Fruit fly (Drosophila melanogaster): ENCODE results near the gene CG5665.
A peak's percentile ranks its signal among the peaks of the same experiment; 100 is the strongest.

Gene CG5665

dm6 chr3L:20353726-20354332 is 4.5 kb upstream of the CG5665 start:
- no peak for TF ChIP-seq CG17801 (GFP tag; optimal IDR thresholded peaks at IDR 0.05; ENCODE audit: partially characterized antibody)

- TF ChIP-seq CG17801 (GFP tag; optimal IDR thresholded peaks at IDR 0.05; ENCODE audit: partially characterized antibody) = no peak
These were observed 3.9 kb upstream of the CG5665 start for dm6 chr3L:20354363-20354762.

- no peak for TF ChIP-seq CG17801 (GFP tag; optimal IDR thresholded peaks at IDR 0.05; ENCODE audit: partially characterized antibody)
These were observed 3.4 kb upstream of the CG5665 start for dm6 chr3L:20354872-20355271.

dm6 chr3L:20356613-20357012 is 1.7 kb upstream of the CG5665 start, which contains the start of gene kin17:
Gene kin17 (plus strand): TSS chr3L:20356807.
- no peak for TF ChIP-seq CG17801 (GFP tag; optimal IDR thresholded peaks at IDR 0.05; ENCODE audit: partially characterized antibody)

dm6 chr3L:20361389-20361788 is 3.1 kb downstream of the CG5665 start, which contains the start of gene Prim2:
Gene Prim2 (minus strand): TSS chr3L:20361585.
- no peak for TF ChIP-seq CG17801 (GFP tag; optimal IDR thresholded peaks at IDR 0.05; ENCODE audit: partially characterized antibody)

dm6 chr3L:20366074-20366473 is 7.8 kb downstream of the CG5665 start:
- no peak for TF ChIP-seq CG17801 (GFP tag; optimal IDR thresholded peaks at IDR 0.05; ENCODE audit: partially characterized antibody)

dm6 chr3L:20366674-20367372 is 8.5 kb downstream of the CG5665 start, which contains the start of the genes Toll-9 and in:
Gene Toll-9 (minus strand): TSS chr3L:20366724.
Gene in (plus strand): TSS chr3L:20367198.
- TF ChIP-seq CG17801 (GFP tag; optimal IDR thresholded peaks at IDR 0.05; ENCODE audit: partially characterized antibody) = no peak

dm6 chr3L:20370013-20370412 is 11.7 kb downstream of the CG5665 start, which contains the start of gene CG13247:
Gene CG13247 (plus strand): TSS chr3L:20370313.
- TF ChIP-seq CG17801 (GFP tag; optimal IDR thresholded peaks at IDR 0.05; ENCODE audit: partially characterized antibody) = no peak

dm6 chr3L:20375467-20375866 is 17.2 kb downstream of the CG5665 start:
- no peak for TF ChIP-seq CG17801 (GFP tag; optimal IDR thresholded peaks at IDR 0.05; ENCODE audit: partially characterized antibody)

- TF ChIP-seq CG17801 (GFP tag; optimal IDR thresholded peaks at IDR 0.05; ENCODE audit: partially characterized antibody) = peak; percentile 45
These were observed 17.7 kb downstream of the CG5665 start, which contains the start of the genes Ide and RhoBTB for dm6 chr3L:20375878-20376563. Gene Ide (minus strand): TSS chr3L:20375896. Gene RhoBTB (plus strand): TSS chr3L:20376242.

dm6 chr3L:20376564-20376920 is 18.2 kb downstream of the CG5665 start:
- no peak for TF ChIP-seq CG17801 (GFP tag; optimal IDR thresholded peaks at IDR 0.05; ENCODE audit: partially characterized antibody)

dm6 chr3L:20379496-20379895 is 21.2 kb downstream of the CG5665 start:
- no peak for TF ChIP-seq CG17801 (GFP tag; optimal IDR thresholded peaks at IDR 0.05; ENCODE audit: partially characterized antibody)

- TF ChIP-seq CG17801 (GFP tag; optimal IDR thresholded peaks at IDR 0.05; ENCODE audit: partially characterized antibody) = peak; percentile 76
These were observed 25.9 kb downstream of the CG5665 start, which contains the start of the genes CG5498 and fbl for dm6 chr3L:20384086-20384810. Gene CG5498 (minus strand): TSS chr3L:20384109. Gene fbl (plus strand): TSS chr3L:20384429.

- TF ChIP-seq CG17801 (GFP tag; optimal IDR thresholded peaks at IDR 0.05; ENCODE audit: partially characterized antibody) = no peak
These were observed 26.7 kb downstream of the CG5665 start for dm6 chr3L:20385006-20385405.

dm6 chr3L:20385408-20385807 is 27.1 kb downstream of the CG5665 start:
- no peak for TF ChIP-seq CG17801 (GFP tag; optimal IDR thresholded peaks at IDR 0.05; ENCODE audit: partially characterized antibody)

Measured in ovary, adult (tissue).